Worm (Caenorhabditis elegans): ENCODE data around the gene set-12.
A peak's percentile ranks its signal among the peaks of the same experiment; 100 is the strongest.

DNA sequence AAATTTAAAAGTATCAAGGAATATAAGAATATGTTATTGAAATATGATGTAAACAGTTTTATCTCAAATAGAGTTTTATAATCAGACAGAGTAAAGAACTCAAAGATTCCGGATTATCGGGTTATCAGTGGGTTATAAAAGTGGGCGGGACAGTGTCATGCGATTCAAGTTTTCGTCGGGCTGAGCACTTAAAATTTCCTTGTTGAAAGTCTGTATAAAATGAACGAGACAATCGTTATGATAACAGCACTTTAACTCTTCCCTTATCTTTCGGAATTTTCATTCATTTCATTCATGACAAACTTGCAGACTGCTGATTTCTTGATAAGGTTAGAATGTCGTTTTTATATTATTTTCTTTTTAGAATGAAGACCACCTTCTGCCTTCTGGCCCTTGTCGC is 10.5 kb downstream of the set-12 start, which contains the start of gene spp-14:
- TF ChIP-seq nhr-237 (tag; optimal IDR thresholded peaks at IDR 0.05) (no peak), nfya-1 (tag; optimal IDR thresholded peaks at IDR 0.05; ENCODE audit: insufficient read depth) (no peak), fkh-10 (GFP tag; optimal IDR thresholded peaks at IDR 0.05) (no peak), skn-1 (tag; optimal IDR thresholded peaks at IDR 0.05) (peak; percentile 22), ztf-4 (tag; optimal IDR thresholded peaks at IDR 0.05) (no peak), ZK546.5 (tag; optimal IDR thresholded peaks at IDR 0.05) (no peak), nhr-12 (tag; optimal IDR thresholded peaks at IDR 0.05) (no peak), egl-27 (tag; optimal IDR thresholded peaks at IDR 0.05) (no peak), ama-1 (optimal IDR thresholded peaks at IDR 0.05) (no peak), fos-1 (tag; optimal IDR thresholded peaks at IDR 0.05) (no peak), ceh-82 (tag; optimal IDR thresholded peaks at IDR 0.05) (no peak), snpc-4 (tag; optimal IDR thresholded peaks at IDR 0.05) (no peak)

Measured in whole organism, L3 larva.